Worm (Caenorhabditis elegans): ENCODE data around the gene F49H6.8.
A peak's percentile ranks its signal among the peaks of the same experiment; 100 is the strongest.

F49H6.8 gene

DNA sequence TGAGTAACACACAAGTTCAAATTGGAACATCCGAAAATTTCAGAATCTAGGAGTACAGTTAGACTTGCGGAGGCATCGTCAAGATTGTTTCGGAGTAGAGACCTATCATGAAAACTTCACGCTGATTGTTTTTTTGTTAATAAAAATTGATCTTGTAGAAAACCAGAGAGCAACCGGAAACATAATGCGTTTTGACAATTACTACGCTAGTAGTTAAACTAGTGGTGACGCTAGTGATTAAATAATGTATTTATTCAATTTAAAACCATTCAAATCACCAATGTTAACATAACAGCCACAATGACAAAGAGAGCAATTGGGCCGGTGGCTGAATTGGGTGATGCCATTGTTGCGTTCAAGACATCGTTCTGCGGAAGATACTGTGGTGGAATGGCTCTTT is 2.8 kb downstream of the F49H6.8 start, which contains the start of gene F49H6.17:
Gene F49H6.17 (plus strand): TSS at position 301 of the 400 bp plus-strand sequence.
- TF ChIP-seq ceh-48 (tag; optimal IDR thresholded peaks at IDR 0.05) (no peak), ahr-1 (tag; optimal IDR thresholded peaks at IDR 0.05) (no peak), ceh-18 (tag; optimal IDR thresholded peaks at IDR 0.05) (no peak), zip-5 (tag; optimal IDR thresholded peaks at IDR 0.05) (no peak), hlh-30 (tag; optimal IDR thresholded peaks at IDR 0.05; ENCODE audit: insufficient read depth) (no peak), fax-1 (tag; optimal IDR thresholded peaks at IDR 0.05) (no peak), rnt-1 (tag; optimal IDR thresholded peaks at IDR 0.05) (no peak), fkh-10 (GFP tag; optimal IDR thresholded peaks at IDR 0.05) (no peak), gmeb-2 (tag; optimal IDR thresholded peaks at IDR 0.05) (no peak), mec-3 (tag; optimal IDR thresholded peaks at IDR 0.05; ENCODE audit: borderline replicate concordance) (no peak), ceh-24 (tag; optimal IDR thresholded peaks at IDR 0.05) (no peak), Y22D7AL.16 (tag; optimal IDR thresholded peaks at IDR 0.05) (no peak), ceh-19 (GFP tag; optimal IDR thresholded peaks at IDR 0.05) (no peak)

DNA sequence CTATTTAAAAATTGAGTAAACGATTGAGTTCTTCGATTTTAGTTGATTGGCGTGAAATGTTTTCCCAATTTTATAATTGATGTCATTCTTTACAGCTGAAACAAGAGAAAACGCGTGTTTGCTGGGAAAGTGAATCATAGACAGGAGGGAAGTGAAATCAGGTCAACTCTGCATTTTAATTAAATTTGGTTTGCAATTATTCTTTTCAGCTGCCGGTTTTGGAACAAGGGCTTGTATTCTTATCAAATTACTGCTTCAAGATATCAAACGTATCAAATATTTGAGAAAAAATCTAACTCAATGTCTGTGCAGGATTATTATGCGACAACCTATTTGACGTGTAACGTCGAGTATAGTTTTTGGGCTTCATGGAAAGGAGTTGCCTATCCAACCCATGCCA is 5.7 kb downstream of the F49H6.8 start, which contains the start of gene srh-97:
Gene srh-97 (plus strand): TSS at position 301 of the 400 bp plus-strand sequence.
- TF ChIP-seq hlh-13 (GFP tag; optimal IDR thresholded peaks at IDR 0.05) (no peak), ceh-30 (tag; optimal IDR thresholded peaks at IDR 0.05) (no peak), pqm-1 (tag; optimal IDR thresholded peaks at IDR 0.05) (no peak), sox-4 (tag; optimal IDR thresholded peaks at IDR 0.05) (no peak), sox-2 (GFP tag; IDR thresholded peaks at IDR 0.05) (no peak), dmd-4 (tag; optimal IDR thresholded peaks at IDR 0.05; ENCODE audit: borderline replicate concordance) (no peak), ceh-22 (tag; optimal IDR thresholded peaks at IDR 0.05) (no peak), ceh-24 (tag; optimal IDR thresholded peaks at IDR 0.05) (no peak), hlh-30 (tag; optimal IDR thresholded peaks at IDR 0.05; ENCODE audit: insufficient read depth) (no peak), gmeb-2 (tag; optimal IDR thresholded peaks at IDR 0.05) (no peak), tbx-2 (tag; optimal IDR thresholded peaks at IDR 0.05) (no peak), unc-42 (tag; optimal IDR thresholded peaks at IDR 0.05) (no peak)

DNA sequence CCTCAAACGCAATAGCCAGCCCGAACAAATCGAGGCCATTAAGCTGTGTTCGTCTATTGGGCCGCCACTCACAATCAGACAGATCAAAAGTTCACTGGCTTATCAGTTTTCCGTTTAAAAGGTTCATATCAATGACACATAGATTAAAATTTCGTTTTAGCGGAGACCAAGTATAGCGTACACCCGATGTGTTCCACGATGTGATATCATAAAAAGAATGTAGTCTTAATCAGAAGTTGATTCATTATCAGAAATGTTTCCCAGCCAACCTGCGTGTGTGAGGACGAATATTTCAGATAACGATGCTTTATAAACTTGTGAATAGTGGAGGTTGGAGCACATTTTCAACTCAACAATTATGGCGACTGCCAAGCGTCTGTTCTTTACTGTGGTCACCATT is 8.4 kb downstream of the F49H6.8 start, which contains the start of gene clc-13:
Gene clc-13 (plus strand): TSS at position 359 of the 400 bp plus-strand sequence.
- TF ChIP-seq elt-2 (tag; optimal IDR thresholded peaks at IDR 0.05) (peak; percentile 89), hlh-13 (GFP tag; optimal IDR thresholded peaks at IDR 0.05) (no peak)

DNA sequence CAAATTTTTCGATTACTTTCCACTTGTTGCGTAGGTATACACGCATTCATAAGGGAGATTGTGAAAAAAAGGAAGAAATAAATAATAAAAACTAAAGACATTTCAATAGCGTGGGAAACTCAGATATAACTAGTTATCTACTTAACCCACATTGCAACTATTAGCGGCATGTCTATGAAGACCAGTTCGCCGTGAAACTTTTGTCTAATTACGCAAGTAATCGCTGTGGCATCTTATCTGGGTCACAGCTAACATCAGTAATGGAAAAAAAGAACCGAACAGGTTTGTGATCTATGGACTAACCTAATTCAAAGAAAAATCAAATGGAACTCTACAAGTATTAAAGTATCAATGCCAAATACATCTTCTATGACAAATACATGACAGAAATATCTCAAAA is 9.2 kb downstream of the F49H6.8 start, which contains the start of gene clec-241:
Gene clec-241 (minus strand): TSS at position 101 of the 400 bp plus-strand sequence.
- no peak for TF ChIP-seq unc-42 (tag; optimal IDR thresholded peaks at IDR 0.05)
- TF ChIP-seq mec-3 (tag; optimal IDR thresholded peaks at IDR 0.05; ENCODE audit: borderline replicate concordance) = no peak
- TF ChIP-seq npax-4 (tag; optimal IDR thresholded peaks at IDR 0.05) = no peak
- TF ChIP-seq sox-4 (tag; optimal IDR thresholded peaks at IDR 0.05) = no peak
- no peak for TF ChIP-seq fkh-10 (GFP tag; optimal IDR thresholded peaks at IDR 0.05)
- no peak for TF ChIP-seq hlh-13 (GFP tag; optimal IDR thresholded peaks at IDR 0.05)
- TF ChIP-seq C38D4.7 (GFP tag; optimal IDR thresholded peaks at IDR 0.05) = no peak
- TF ChIP-seq zip-5 (tag; optimal IDR thresholded peaks at IDR 0.05) = no peak

DNA sequence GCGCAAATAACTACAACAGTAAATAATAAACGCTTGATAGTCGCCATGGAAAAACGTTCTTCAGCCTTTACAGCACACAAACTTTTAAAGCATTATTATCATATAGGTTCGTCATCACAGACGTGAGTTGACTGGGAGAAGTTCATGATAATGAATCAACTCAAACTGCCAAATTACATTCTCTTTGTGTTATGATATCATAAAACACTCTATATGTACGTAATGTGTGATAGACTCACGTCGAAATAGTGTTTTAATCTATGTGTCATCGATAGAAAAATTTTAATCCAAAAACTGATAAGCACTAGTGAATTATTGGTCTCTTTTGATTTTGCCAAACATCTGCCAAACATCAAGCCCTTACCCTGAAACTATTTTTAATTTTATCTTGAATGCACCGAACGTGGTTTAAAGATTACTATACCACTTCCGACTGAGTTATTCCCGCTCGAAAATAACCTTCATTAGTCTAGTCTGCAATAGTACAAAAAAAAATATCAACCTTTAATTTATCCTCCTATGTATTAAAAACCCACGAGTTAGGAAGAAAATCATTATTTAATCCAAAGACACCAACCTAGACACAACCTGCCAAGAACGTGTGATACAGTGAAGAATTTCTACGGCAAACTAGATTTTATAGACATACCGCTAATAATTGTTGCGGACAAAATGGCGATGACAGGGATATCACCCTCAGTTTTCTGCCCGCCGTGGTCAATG is 13.0 kb downstream of the F49H6.8 start, which contains the start of the genes clc-12 and clec-240:
Gene clc-12 (minus strand): TSS at position 47 of the 723 bp plus-strand sequence.
Gene clec-240 (plus strand): TSS at position 673 of the 723 bp plus-strand sequence.
- TF ChIP-seq pros-1 (tag; optimal IDR thresholded peaks at IDR 0.05) (no peak), tbx-2 (tag; optimal IDR thresholded peaks at IDR 0.05) (no peak), madf-2 (tag; optimal IDR thresholded peaks at IDR 0.05) (no peak), C08G9.2 (tag; optimal IDR thresholded peaks at IDR 0.05) (no peak), F13H6.1 (tag; optimal IDR thresholded peaks at IDR 0.05) (no peak), ahr-1 (tag; optimal IDR thresholded peaks at IDR 0.05) (no peak), nhr-11 (tag; optimal IDR thresholded peaks at IDR 0.05) (no peak), elt-2 (tag; optimal IDR thresholded peaks at IDR 0.05) (no peak), sox-4 (tag; optimal IDR thresholded peaks at IDR 0.05) (no peak)
